Worm (Caenorhabditis elegans) whole organism, L1 larva: ENCODE results near the gene C55A6.7.
A peak's percentile ranks its signal among the peaks of the same experiment; 100 is the strongest.
"Not testable (repeated sequence)": the region's sequence is repeated elsewhere in the genome, so short reads cannot be mapped to it uniquely, and the experiment has no call there.

Experiments
- alr-1 ChIP-seq: fragments of 200-800 bp; sonication (Bioruptor generic); optimal IDR thresholded peaks from 2 replicates; lab custom pipeline; 2018; ENCODE audit warnings: borderline replicate concordance, mild to moderate bottlenecking, missing genetic modification characterization, missing compliant biosample characterization
- aly-2 ChIP-seq: fragments of 150-350 bp; optimal IDR thresholded peaks from 2 replicates; lab custom pipeline; 2014; ENCODE audit warnings: missing biosample characterization, missing genetic modification characterization
- blmp-1 ChIP-seq: fragments of 150-350 bp; optimal IDR thresholded peaks from 2 replicates; lab custom pipeline; 2014; ENCODE audit warnings: missing biosample characterization, missing genetic modification characterization
- ceh-8 ChIP-seq: fragments of 200-800 bp; sonication (Bioruptor generic); optimal IDR thresholded peaks from 2 replicates; lab custom pipeline; 2018; ENCODE audit warnings: mild to moderate bottlenecking, missing genetic modification characterization, moderate library complexity, missing compliant biosample characterization
- ceh-82 ChIP-seq, 3 experiments: fragments of 150-350 bp in 1 of 3; sonication (generic microtip) in 2 of 3; optimal IDR thresholded peaks; 2 replicates each; lab custom pipeline; 2014 to 2017; ENCODE audit warnings: missing biosample characterization in 3 of 3, missing genetic modification characterization in 3 of 3
- dsc-1 ChIP-seq: sonication (generic microtip); optimal IDR thresholded peaks from 2 replicates; lab custom pipeline; 2016; ENCODE audit warnings: mild to moderate bottlenecking, missing genetic modification characterization, missing compliant biosample characterization
- efl-1 ChIP-seq, 4 experiments: fragments of 150-350 bp; optimal IDR thresholded peaks in 3 of 4; peaks in 1 of 4; 1 replicate in 1 of 4; 2 replicates in 3 of 4; lab custom pipeline; 2014; ENCODE audit warnings: missing biosample characterization in 2 of 4, missing genetic modification characterization in 2 of 4, missing genetic modification reagents in 2 of 4
- egl-13 ChIP-seq: sonication (generic microtip); optimal IDR thresholded peaks from 2 replicates; lab custom pipeline; 2016; ENCODE audit warnings: missing genotype, missing genetic modification reagents, missing genetic modification characterization, missing compliant biosample characterization
- egl-27 ChIP-seq, 2 experiments: fragments of 150-350 bp in 1 of 2; sonication (generic microtip); optimal IDR thresholded peaks; 3 replicates each; lab custom pipeline; 2017 to 2018; ENCODE audit warnings: missing biosample characterization in 2 of 2, missing genetic modification characterization in 2 of 2, missing genetic modification reagents in 2 of 2
- ets-5 ChIP-seq: fragments of 200-800 bp; sonication (Bioruptor generic); IDR thresholded peaks from 2 replicates; pipeline ENCODE4 v1.3.6; 2022; ENCODE audit warnings: missing genetic modification characterization, missing compliant biosample characterization
- fkh-10 ChIP-seq: sonication (generic microtip); optimal IDR thresholded peaks from 2 replicates; lab custom pipeline; 2017; ENCODE audit warnings: missing biosample characterization, missing genetic modification reagents, missing genetic modification characterization
- fkh-4 ChIP-seq: sonication (generic microtip); optimal IDR thresholded peaks from 2 replicates; lab custom pipeline; 2016; ENCODE audit warnings: missing compliant biosample characterization, missing genetic modification characterization, borderline replicate concordance
- fos-1 ChIP-seq: fragments of 150-350 bp; optimal IDR thresholded peaks from 2 replicates; lab custom pipeline; 2014; ENCODE audit warnings: missing biosample characterization, missing genetic modification characterization
- lin-13 ChIP-seq: fragments of 150-350 bp; optimal IDR thresholded peaks from 2 replicates; lab custom pipeline; 2014; ENCODE audit warnings: missing biosample characterization, missing genetic modification reagents, missing genetic modification characterization
- lin-14 ChIP-seq: fragments of 200-800 bp; sonication (Bioruptor generic); optimal IDR thresholded peaks from 2 replicates; lab custom pipeline; 2018; ENCODE audit warnings: mild to moderate bottlenecking, missing genetic modification characterization, moderate library complexity, missing compliant biosample characterization
- lin-39 ChIP-seq: fragments of 150-350 bp; optimal IDR thresholded peaks from 2 replicates; lab custom pipeline; 2014; ENCODE audit warnings: missing biosample characterization, missing genetic modification reagents, missing genetic modification characterization
- mep-1 ChIP-seq: fragments of 150-350 bp; optimal IDR thresholded peaks from 2 replicates; lab custom pipeline; 2014; ENCODE audit warnings: missing biosample characterization, missing genetic modification characterization
- nhr-11 ChIP-seq: fragments of 150-350 bp; optimal IDR thresholded peaks from 2 replicates; lab custom pipeline; 2014; ENCODE audit warnings: missing biosample characterization, missing genetic modification characterization
- nhr-237 ChIP-seq: fragments of 150-350 bp; optimal IDR thresholded peaks from 2 replicates; lab custom pipeline; 2014; ENCODE audit warnings: missing biosample characterization, missing genetic modification characterization
- nhr-84 ChIP-seq: sonication (generic microtip); optimal IDR thresholded peaks from 2 replicates; lab custom pipeline; 2017; ENCODE audit warnings: missing biosample characterization, missing genetic modification characterization
- nhr-90 ChIP-seq: sonication (generic microtip); optimal IDR thresholded peaks from 2 replicates; lab custom pipeline; 2016; ENCODE audit warnings: mild to moderate bottlenecking, missing genetic modification characterization, missing compliant biosample characterization; ENCODE audit not compliant: poor library complexity
- pax-3 ChIP-seq: fragments of 200-800 bp; sonication (Bioruptor generic); optimal IDR thresholded peaks from 2 replicates; lab custom pipeline; 2018; ENCODE audit warnings: mild to moderate bottlenecking, missing genetic modification characterization, moderate library complexity, missing compliant biosample characterization
- snu-23 ChIP-seq: sonication (generic microtip); optimal IDR thresholded peaks from 2 replicates; lab custom pipeline; 2016; ENCODE audit warnings: missing genetic modification characterization, missing compliant biosample characterization
- sox-4 ChIP-seq: sonication (generic microtip); optimal IDR thresholded peaks from 2 replicates; lab custom pipeline; 2016; ENCODE audit warnings: missing genetic modification characterization, missing compliant biosample characterization
- sptf-1 ChIP-seq: fragments of 150-350 bp; optimal IDR thresholded peaks from 2 replicates; lab custom pipeline; 2014; ENCODE audit warnings: missing biosample characterization, missing genetic modification characterization
- swsn-7 ChIP-seq: sonication (generic microtip); optimal IDR thresholded peaks from 2 replicates; lab custom pipeline; 2016; ENCODE audit warnings: missing genetic modification characterization, missing compliant biosample characterization
- tbx-2 ChIP-seq: sonication (generic microtip); optimal IDR thresholded peaks from 2 replicates; lab custom pipeline; 2016; ENCODE audit warnings: missing genetic modification characterization, missing compliant biosample characterization
- tlp-1 ChIP-seq: fragments of 150-350 bp; optimal IDR thresholded peaks from 2 replicates; lab custom pipeline; 2014; ENCODE audit warnings: missing biosample characterization, missing genetic modification characterization
- unc-130 ChIP-seq: fragments of 150-350 bp; optimal IDR thresholded peaks from 2 replicates; lab custom pipeline; 2017; ENCODE audit warnings: missing biosample characterization, missing genetic modification characterization, inconsistent platforms
- unc-30 ChIP-seq: sonication (generic microtip); optimal IDR thresholded peaks from 2 replicates; lab custom pipeline; 2017; ENCODE audit warnings: missing biosample characterization, missing genetic modification characterization
- unc-86 ChIP-seq: sonication (generic microtip); optimal IDR thresholded peaks from 2 replicates; lab custom pipeline; 2016; ENCODE audit warnings: missing genetic modification characterization, missing compliant biosample characterization
- unc-98 ChIP-seq: fragments of 200-800 bp; sonication (Bioruptor generic); IDR thresholded peaks from 2 replicates; pipeline ENCODE4 v1.3.6; 2022; ENCODE audit warnings: missing genetic modification characterization, missing compliant biosample characterization
- xbp-1 ChIP-seq: sonication (generic microtip); optimal IDR thresholded peaks from 2 replicates; lab custom pipeline; 2016; ENCODE audit warnings: missing genetic modification characterization, missing compliant biosample characterization
- zag-1 ChIP-seq: fragments of 150-350 bp; optimal IDR thresholded peaks from 2 replicates; lab custom pipeline; 2014; ENCODE audit warnings: missing biosample characterization, missing genetic modification characterization

C55A6.7 gene

DNA sequence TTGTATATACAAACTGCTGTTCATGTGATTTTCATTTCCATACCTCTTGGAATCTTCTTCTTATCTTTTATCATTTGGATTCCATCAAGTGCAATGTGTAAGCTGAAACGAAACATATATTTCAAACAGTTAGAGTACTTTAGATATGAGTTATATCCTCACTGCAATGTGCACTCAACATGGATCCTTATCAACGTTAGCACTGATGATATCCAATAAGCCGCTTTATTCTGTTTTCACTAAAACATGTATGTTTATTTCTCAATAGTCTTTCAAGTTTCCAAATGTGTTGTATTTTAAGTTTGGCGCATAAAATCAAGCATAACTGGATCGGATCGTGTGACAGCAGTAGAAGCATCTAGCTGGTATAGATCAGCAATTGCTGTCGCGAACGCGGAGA lies 33.6 kb downstream of the C55A6.7 start, which contains the start of gene T11F9.10:
Gene T11F9.10, plus strand, starts transcription at position 301 of the 400 bp plus-strand sequence.
- no peak for TF ChIP-seq zag-1

ce11 chrV:11485558-11485957 lies 34.8 kb downstream of the C55A6.7 start, which contains the start of gene srh-1:
Gene srh-1, plus strand, starts transcription at chrV:11485858.
- TF ChIP-seq tbx-2 (tag; lab: Kevin White, UChicago): no peak
- TF ChIP-seq, all 84 proteins: peak for 0

DNA sequence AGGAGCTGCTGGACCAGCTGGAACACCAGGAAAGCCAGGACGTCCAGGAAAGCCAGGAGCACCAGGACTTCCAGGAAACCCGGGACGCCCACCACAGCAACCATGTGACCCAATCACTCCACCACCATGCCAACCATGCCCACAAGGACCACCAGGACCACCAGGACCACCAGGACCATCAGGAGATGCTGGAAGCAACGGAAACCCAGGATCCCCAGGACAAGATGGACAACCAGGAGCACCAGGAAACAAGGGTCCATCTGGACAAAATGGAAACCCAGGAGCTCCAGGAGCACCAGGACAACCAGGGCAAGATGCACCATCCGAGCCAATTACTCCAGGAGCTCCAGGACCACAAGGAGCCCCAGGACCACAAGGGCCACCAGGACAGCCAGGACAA lies 35.9 kb downstream of the C55A6.7 start:
- TF ChIP-seq fkh-10 (GFP tag; lab: Kevin White, UChicago) (no peak), sox-4 (tag; lab: Kevin White, UChicago) (no peak), ceh-8 (GFP tag; lab: Kevin White, UChicago) (no peak), nhr-90 (no peak), egl-13 (tag; lab: Kevin White, UChicago) (no peak), nhr-11 (no peak), ets-5 (no peak), nhr-237 (tag; lab: Kevin White, UChicago) (no peak), fkh-4 (tag; lab: Kevin White, UChicago) (no peak)

DNA sequence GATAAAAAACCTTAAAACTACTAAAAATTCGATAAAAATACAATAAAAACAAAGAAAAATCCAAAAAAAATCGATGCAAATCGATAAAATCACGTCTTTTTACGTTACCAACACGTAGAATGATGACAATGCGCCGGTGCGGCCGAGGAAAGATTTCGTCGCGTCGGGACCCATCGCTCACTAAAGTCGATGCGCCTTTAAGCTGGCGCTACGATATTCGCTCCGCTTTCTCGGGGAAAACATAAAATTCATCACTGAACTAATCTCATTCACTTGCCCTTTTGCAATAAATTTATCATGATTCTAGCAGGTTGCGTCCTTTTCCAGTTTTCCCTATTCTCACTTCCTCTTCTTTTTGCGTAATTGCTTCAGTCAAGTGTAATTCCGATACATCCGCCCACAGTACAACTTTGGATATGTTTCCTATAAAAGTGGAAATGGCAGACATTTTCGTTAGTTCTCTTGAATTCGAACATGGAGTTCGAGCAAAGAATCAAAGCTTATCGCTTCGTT lies 36.7 kb downstream of the C55A6.7 start, which contains the start of gene col-157:
Gene col-157, plus strand, starts transcription at position 463 of the 513 bp plus-strand sequence.
- TF ChIP-seq sox-4 (tag; lab: Kevin White, UChicago); lin-13 (GFP tag; lab: Kevin White, UChicago); nhr-11: not testable (repeated sequence)

DNA sequence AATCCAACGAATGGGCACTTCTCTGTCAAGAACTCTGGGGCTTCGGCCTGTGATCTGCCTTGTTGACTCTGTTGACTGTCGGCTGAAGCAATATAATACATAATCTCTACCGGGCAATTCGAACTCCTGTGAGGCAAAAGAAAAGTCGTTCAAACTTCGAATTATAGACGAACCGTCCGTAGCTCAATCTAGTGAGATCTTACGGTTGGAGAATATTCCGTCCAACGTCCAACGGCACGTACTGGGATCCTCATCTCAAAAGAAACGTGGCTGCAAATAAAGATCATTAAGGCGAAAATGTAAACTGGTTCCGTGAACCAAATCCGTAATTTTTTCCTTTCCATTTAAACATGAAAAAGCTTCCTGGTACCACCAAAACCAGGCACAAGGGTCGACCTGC lies 39.6 kb downstream of the C55A6.7 start, which contains the start of gene T11F9.14:
Gene T11F9.14, minus strand, starts transcription at position 101 of the 400 bp plus-strand sequence.
- TF ChIP-seq unc-130 (tag; lab: Kevin White, UChicago); dsc-1; aly-2 (tag; lab: Kevin White, UChicago): not testable (repeated sequence)

DNA sequence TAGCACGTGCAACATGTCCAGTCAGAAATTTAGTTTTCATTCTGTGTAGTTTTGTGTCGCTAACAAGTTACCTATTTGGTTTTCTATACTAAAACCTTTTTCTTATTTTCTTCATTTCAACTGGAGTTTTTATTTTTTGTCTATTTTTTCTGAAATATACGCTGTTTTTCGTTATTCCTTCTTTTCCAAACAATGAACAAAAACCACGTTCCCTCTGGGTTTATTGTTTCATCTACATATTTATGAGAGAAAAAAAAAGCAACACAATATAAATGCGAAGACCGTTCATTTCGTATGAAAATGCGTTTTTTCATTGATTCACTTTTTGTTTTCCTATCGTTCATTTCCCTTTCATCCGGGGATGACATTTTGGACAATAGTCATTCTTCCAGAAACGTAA lies 40.9 kb downstream of the C55A6.7 start, which contains the start of gene T11F9.22:
Gene T11F9.22, plus strand, starts transcription at position 301 of the 400 bp plus-strand sequence.
- TF ChIP-seq efl-1 (optimal IDR thresholded peaks at IDR 0.05; lab: Kevin White, UChicago) (no peak), efl-1 (GFP tag; optimal IDR thresholded peaks at IDR 0.05 in 1 of 2; lab: Kevin White, UChicago) (peak in 1 of 2 experiments; percentile 64), tlp-1 (tag; lab: Kevin White, UChicago) (no peak)

- not testable (repeated sequence) for TF ChIP-seq ceh-82 (tag; optimal IDR thresholded peaks at IDR 0.05; lab: Kevin White, UChicago); egl-27 (tag; optimal IDR thresholded peaks at IDR 0.05; lab: Kevin White, UChicago); nhr-90
These were observed 44.7 kb downstream of the C55A6.7 start, which contains the start of gene T11F9.7 for ce11 chrV:11475638-11476037. Gene T11F9.7, plus strand, starts transcription at chrV:11475938.

DNA sequence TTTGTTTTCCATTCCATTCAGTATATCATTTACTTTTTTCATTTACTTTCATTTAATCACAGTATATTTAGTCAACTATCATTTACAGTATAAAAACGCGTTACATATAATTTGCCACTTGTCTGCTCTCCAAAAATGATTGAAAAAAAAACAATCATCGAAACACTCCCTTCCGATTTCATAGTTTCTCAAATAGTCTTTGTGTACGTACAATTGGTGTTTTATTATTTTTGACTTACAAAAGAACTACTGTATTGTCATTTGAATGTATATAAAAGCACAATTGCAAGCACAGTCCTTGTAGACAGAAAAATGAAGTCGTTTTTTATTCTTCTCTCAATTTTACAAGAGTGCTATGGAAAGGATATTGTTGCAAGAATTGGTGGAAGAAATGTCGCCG lies 45.9 kb downstream of the C55A6.7 start, which contains the start of gene nas-22:
Gene nas-22, plus strand, starts transcription at position 301 of the 400 bp plus-strand sequence.
- TF ChIP-seq sptf-1 (no peak), lin-14 (GFP tag; lab: Kevin White, UChicago) (no peak), fkh-4 (tag; lab: Kevin White, UChicago) (no peak), fos-1 (no peak), nhr-84 (tag; lab: Kevin White, UChicago) (no peak), xbp-1 (tag; lab: Kevin White, UChicago) (no peak), mep-1 (no peak), unc-98 (no peak), snu-23 (GFP tag; lab: Kevin White, UChicago) (no peak), unc-86 (tag; lab: Kevin White, UChicago) (no peak), lin-39 (tag; lab: Kevin White, UChicago) (no peak), blmp-1 (no peak), unc-30 (tag; lab: Kevin White, UChicago) (no peak), alr-1 (tag; lab: Kevin White, UChicago) (no peak), swsn-7 (no peak), zag-1 (no peak), aly-2 (tag; lab: Kevin White, UChicago) (no peak), ceh-8 (GFP tag; lab: Kevin White, UChicago) (no peak), pax-3 (tag; lab: Kevin White, UChicago) (no peak)
